Worm (Caenorhabditis elegans): ENCODE results near the gene F54D8.10.

- TF ChIP-seq hnd-1 (tag; optimal IDR thresholded peaks at IDR 0.05), result no peak
- no peak for TF ChIP-seq flt-1 (GFP tag; IDR thresholded peaks at IDR 0.05)
- no peak for TF ChIP-seq tbx-11 (GFP tag; IDR thresholded peaks at IDR 0.05)
- TF ChIP-seq ama-1 (optimal IDR thresholded peaks at IDR 0.05), result no peak
- TF ChIP-seq tra-4 (tag; optimal IDR thresholded peaks at IDR 0.05), result no peak
- no peak for TF ChIP-seq ceh-13 (GFP tag; optimal IDR thresholded peaks at IDR 0.05)
- no peak for TF ChIP-seq ceh-36 (tag; optimal IDR thresholded peaks at IDR 0.05)
Measured at ce11 chrIII:5085529-5085928, 9.1 kb upstream of the F54D8.10 start, which contains the start of gene cah-1.

All from whole organism, early embryonic.